Worm (Caenorhabditis elegans) whole organism, young adult: Measurements from ENCODE around the gene F55C10.4.
A peak's percentile ranks its signal among the peaks of the same experiment; 100 is the strongest.
"Not testable (repeated sequence)": the region's sequence is repeated elsewhere in the genome, so short reads cannot be mapped to it uniquely, and the experiment has no call there.

Experiments
- C06A6.2 ChIP-seq: fragments of 200-800 bp; sonication (Bioruptor generic); conservative IDR thresholded peaks from 2 replicates; pipeline ENCODE4 v1.3.6; 2022; ENCODE audit warnings: missing genetic modification characterization, missing compliant biosample characterization
- D2030.7 ChIP-seq: fragments of 200-800 bp; sonication (Bioruptor generic); IDR thresholded peaks from 2 replicates; pipeline ENCODE4 v1.3.6; 2022; ENCODE audit warnings: missing genetic modification reagents, missing genetic modification characterization, missing compliant biosample characterization
- F37B4.10 ChIP-seq: fragments of 200-800 bp; sonication (Bioruptor generic); IDR thresholded peaks from 2 replicates; pipeline ENCODE4 v1.3.6; 2022; ENCODE audit warnings: missing genetic modification characterization, missing compliant biosample characterization
- F52B5.7 ChIP-seq: sonication (generic microtip); optimal IDR thresholded peaks from 2 replicates; lab custom pipeline; 2016; ENCODE audit warnings: mild to moderate bottlenecking, missing genetic modification characterization, missing compliant biosample characterization
- F55B11.4 ChIP-seq: sonication (generic microtip); optimal IDR thresholded peaks from 2 replicates; lab custom pipeline; 2016; ENCODE audit warnings: missing compliant biosample characterization, missing genetic modification characterization, borderline replicate concordance; ENCODE audit not compliant: insufficient read depth
- F57C9.4 ChIP-seq: sonication (generic microtip); optimal IDR thresholded peaks from 2 replicates; lab custom pipeline; 2017; ENCODE audit warnings: mild to moderate bottlenecking, missing genetic modification characterization, missing compliant biosample characterization
- K11D2.4 ChIP-seq: fragments of 200-800 bp; sonication (Bioruptor generic); IDR thresholded peaks from 2 replicates; pipeline ENCODE4 v1.3.6; 2022; ENCODE audit warnings: missing genetic modification reagents, missing genetic modification characterization, missing compliant biosample characterization
- T26A5.8 ChIP-seq: sonication (generic microtip); optimal IDR thresholded peaks from 2 replicates; lab custom pipeline; 2016; ENCODE audit warnings: missing genetic modification characterization, missing compliant biosample characterization
- Y56A3A.18 ChIP-seq: fragments of 200-800 bp; sonication (Bioruptor generic); IDR thresholded peaks from 2 replicates; pipeline ENCODE4 v1.3.6; 2022; ENCODE audit warnings: missing genetic modification reagents, missing genetic modification characterization, missing compliant biosample characterization
- attf-5 ChIP-seq: fragments of 200-800 bp; sonication (Bioruptor generic); optimal IDR thresholded peaks from 2 replicates; lab custom pipeline; 2018; ENCODE audit warnings: mild to moderate bottlenecking, missing genetic modification characterization, missing compliant biosample characterization
- cebp-1 ChIP-seq, 2 experiments: fragments of 200-800 bp in 1 of 2; sonication (Bioruptor generic) in 1 of 2; sonication (generic microtip) in 1 of 2; IDR thresholded peaks in 1 of 2; optimal IDR thresholded peaks in 1 of 2; 2 replicates each; pipeline versions ENCODE4 v1.3.6 to Lab custom; 2017 to 2022; ENCODE audit warnings: missing compliant biosample characterization in 2 of 2, missing genetic modification characterization in 2 of 2, mild to moderate bottlenecking in 1 of 2, missing genetic modification reagents in 1 of 2, moderate library complexity in 1 of 2
- ceh-91 ChIP-seq: fragments of 200-800 bp; sonication (Bioruptor generic); IDR thresholded peaks from 2 replicates; pipeline ENCODE4 v1.3.6; 2022; ENCODE audit warnings: missing genetic modification reagents, missing genetic modification characterization, missing compliant biosample characterization
- hlh-26 ChIP-seq: fragments of 200-800 bp; sonication (Bioruptor generic); conservative IDR thresholded peaks from 2 replicates; pipeline ENCODE4 v1.3.6; 2022; ENCODE audit warnings: missing genetic modification reagents, missing genetic modification characterization, missing compliant biosample characterization
- hmg-20 ChIP-seq: fragments of 200-800 bp; sonication (Bioruptor generic); IDR thresholded peaks from 2 replicates; pipeline ENCODE4 v1.3.6; 2022; ENCODE audit warnings: missing genetic modification reagents, missing genetic modification characterization, missing compliant biosample characterization
- let-607 ChIP-seq, 2 experiments: fragments of 200-800 bp in 1 of 2; sonication (Bioruptor generic) in 1 of 2; sonication (generic microtip) in 1 of 2; optimal IDR thresholded peaks; 2 replicates each; lab custom pipeline; 2016 to 2018; ENCODE audit warnings: mild to moderate bottlenecking in 2 of 2, missing compliant biosample characterization in 2 of 2, missing genetic modification characterization in 2 of 2, moderate library complexity in 2 of 2, missing genotype in 1 of 2
- lin-26 ChIP-seq: fragments of 200-800 bp; sonication (Bioruptor generic); IDR thresholded peaks from 2 replicates; pipeline ENCODE4 v1.3.6; 2022; ENCODE audit warnings: missing genetic modification reagents, missing genetic modification characterization, missing compliant biosample characterization
- lin-40 ChIP-seq: sonication (generic microtip); optimal IDR thresholded peaks from 2 replicates; lab custom pipeline; 2016; ENCODE audit warnings: missing genetic modification characterization, mild to moderate bottlenecking, missing compliant biosample characterization, missing genotype, missing genetic modification reagents
- madf-10 ChIP-seq: sonication (generic microtip); optimal IDR thresholded peaks from 2 replicates; lab custom pipeline; 2016; ENCODE audit warnings: mild to moderate bottlenecking, missing genetic modification characterization, missing compliant biosample characterization
- mcd-1 ChIP-seq: fragments of 200-800 bp; sonication (Bioruptor generic); IDR thresholded peaks from 2 replicates; pipeline ENCODE4 v1.3.6; 2022; ENCODE audit warnings: missing genetic modification reagents, missing genetic modification characterization, missing compliant biosample characterization
- mel-28 ChIP-seq: sonication (generic microtip); optimal IDR thresholded peaks from 2 replicates; lab custom pipeline; 2016; ENCODE audit warnings: borderline replicate concordance, mild to moderate bottlenecking, missing genetic modification characterization, missing compliant biosample characterization
- nfyb-1 ChIP-seq: fragments of 200-800 bp; sonication (Bioruptor generic); IDR thresholded peaks from 2 replicates; pipeline ENCODE4 v1.3.6; 2022; ENCODE audit warnings: missing genetic modification reagents, missing genetic modification characterization, missing compliant biosample characterization
- nhr-80 ChIP-seq: sonication (generic microtip); optimal IDR thresholded peaks from 2 replicates; lab custom pipeline; 2016; ENCODE audit warnings: missing genetic modification characterization, missing compliant biosample characterization
- pbrm-1 ChIP-seq: fragments of 200-800 bp; sonication (Bioruptor generic); IDR thresholded peaks from 2 replicates; pipeline ENCODE4 v1.3.6; 2022; ENCODE audit warnings: missing genetic modification reagents, missing genetic modification characterization, missing compliant biosample characterization
- pha-4 ChIP-seq: fragments of 150-350 bp; sonication (generic microtip); optimal IDR thresholded peaks from 2 replicates; lab custom pipeline; 2014; ENCODE audit warnings: missing biosample characterization, missing genetic modification reagents, missing genetic modification characterization
- rpc-1 ChIP-seq, 2 experiments: fragments of 150-350 bp in 1 of 2; sonication (generic microtip) in 1 of 2; optimal IDR thresholded peaks; 2 replicates each; lab custom pipeline; 2014 to 2018; ENCODE audit warnings: missing biosample characterization in 1 of 2, missing genetic modification characterization in 1 of 2, missing genetic modification reagents in 1 of 2, missing genotype in 1 of 2
- snpc-1.1 ChIP-seq: sonication (generic microtip); optimal IDR thresholded peaks from 2 replicates; lab custom pipeline; 2017; ENCODE audit warnings: missing genetic modification characterization, mild to moderate bottlenecking, missing compliant biosample characterization, antibody characterized with exemption, moderate library complexity, missing genotype, missing genetic modification reagents; ENCODE audit not compliant: insufficient read depth
- snpc-1.3 ChIP-seq: sonication (generic microtip); optimal IDR thresholded peaks from 2 replicates; lab custom pipeline; 2017; ENCODE audit warnings: missing genetic modification characterization, mild to moderate bottlenecking, missing compliant biosample characterization, antibody characterized with exemption, moderate library complexity, missing genotype, missing genetic modification reagents; ENCODE audit not compliant: insufficient read depth
- tbx-9 ChIP-seq: sonication (generic microtip); optimal IDR thresholded peaks from 2 replicates; lab custom pipeline; 2016; ENCODE audit warnings: borderline replicate concordance, missing genetic modification characterization, inconsistent platforms, missing compliant biosample characterization
- ztf-25 ChIP-seq: fragments of 200-800 bp; sonication (Bioruptor generic); IDR thresholded peaks from 2 replicates; pipeline ENCODE4 v1.3.6; 2022; ENCODE audit warnings: missing genetic modification reagents, missing genetic modification characterization, missing compliant biosample characterization
- ztf-3 ChIP-seq: fragments of 200-800 bp; sonication (Bioruptor generic); optimal IDR thresholded peaks from 2 replicates; lab custom pipeline; 2018; ENCODE audit warnings: mild to moderate bottlenecking, missing genetic modification characterization, missing compliant biosample characterization
- ztf-6 ChIP-seq: fragments of 200-800 bp; sonication (Bioruptor generic); IDR thresholded peaks from 2 replicates; pipeline ENCODE4 v1.3.6; 2022; ENCODE audit warnings: missing genetic modification reagents, missing genetic modification characterization, missing compliant biosample characterization

Gene F55C10.4

DNA sequence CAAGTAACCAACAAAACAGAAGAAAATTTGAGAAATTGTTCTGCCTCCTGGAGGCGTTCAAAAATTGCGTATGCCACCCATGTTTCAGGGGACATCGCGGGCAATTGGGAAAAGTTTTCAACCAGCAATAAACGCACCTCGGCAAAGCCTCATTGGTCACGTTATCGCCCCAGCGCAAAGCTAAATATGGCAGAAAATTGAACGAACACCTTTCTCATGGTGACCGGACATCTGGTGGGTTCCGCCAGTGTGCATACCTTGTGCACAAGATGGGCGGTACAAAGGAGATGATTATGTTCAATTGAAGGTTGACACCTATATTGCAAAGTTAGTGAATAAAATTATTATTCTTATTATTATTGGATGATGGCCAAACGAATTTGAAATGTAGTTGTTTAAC is 4.5 kb downstream of the F55C10.4 start (continued):
- TF ChIP-seq pbrm-1 (GFP tag; lab: Robert Waterston, UW), result peak; percentile 52; the same call in 1 of the 2 replicates

DNA sequence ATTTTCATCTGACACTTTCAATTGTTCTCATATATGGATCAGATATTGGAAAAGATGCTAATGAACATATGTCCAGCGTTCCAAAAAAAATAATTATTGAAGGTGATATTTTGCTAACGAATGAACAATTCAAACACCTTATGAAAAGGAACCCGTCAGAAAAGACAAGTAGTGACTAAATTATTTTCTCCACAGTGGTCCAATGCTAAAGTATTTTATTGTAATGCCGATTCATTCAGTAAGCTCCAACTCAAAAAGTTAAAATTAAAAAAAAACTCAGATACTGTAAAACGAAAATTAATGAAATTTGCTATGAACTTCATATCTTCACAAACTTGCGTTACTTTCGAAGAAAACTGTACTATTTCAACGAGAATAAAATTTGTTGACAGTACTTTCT is 5.5 kb downstream of the F55C10.4 start, which contains the start of gene nas-16:
Gene nas-16, plus strand, starts transcription at position 301 of the 400 bp plus-strand sequence.
- no peak for TF ChIP-seq hlh-26 (GFP tag; lab: Robert Waterston, UW)
- no peak for TF ChIP-seq K11D2.4 (GFP tag; lab: Robert Waterston, UW)
- no peak for TF ChIP-seq T26A5.8
- no peak for TF ChIP-seq ztf-3
- no peak for TF ChIP-seq F57C9.4
- no peak for TF ChIP-seq rpc-1 (optimal IDR thresholded peaks at IDR 0.05; lab: Kevin White, UChicago)
- no peak for TF ChIP-seq rpc-1 (tag; optimal IDR thresholded peaks at IDR 0.05; lab: Kevin White, UChicago)
- no peak for TF ChIP-seq ztf-6 (GFP tag; lab: Robert Waterston, UW)
- no peak for TF ChIP-seq mel-28 (tag; lab: Kevin White, UChicago)
- TF ChIP-seq F37B4.10, result no peak
- TF ChIP-seq mcd-1 (GFP tag; lab: Robert Waterston, UW), result no peak
- no peak for TF ChIP-seq madf-10 (tag; lab: Kevin White, UChicago)
- no peak for TF ChIP-seq ceh-91 (GFP tag; lab: Robert Waterston, UW)
- TF ChIP-seq hmg-20 (GFP tag; lab: Robert Waterston, UW), result no peak
- TF ChIP-seq nfyb-1 (GFP tag; lab: Robert Waterston, UW), result no peak

DNA sequence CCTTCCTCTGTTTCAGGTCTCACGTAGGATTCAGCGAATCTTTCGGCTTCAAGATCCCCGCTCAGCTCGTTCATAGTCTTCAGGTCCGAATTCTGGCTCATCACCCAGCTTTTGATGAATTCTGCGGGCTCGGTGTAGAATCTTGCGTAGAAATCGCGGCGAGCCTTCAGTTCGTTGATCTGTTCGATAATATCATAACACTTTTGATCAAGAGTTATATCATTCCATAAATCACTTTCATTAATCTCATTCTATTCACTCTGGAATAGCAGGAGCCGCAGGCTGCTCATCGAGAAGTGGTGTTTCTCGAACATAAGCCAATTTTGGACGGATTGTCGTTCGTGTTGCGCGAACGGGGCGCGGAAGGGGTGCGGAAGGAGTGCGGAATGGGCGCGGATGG is 8.5 kb downstream of the F55C10.4 start, which contains the start of gene K03B8.4:
Gene K03B8.4, minus strand, starts transcription at position 101 of the 400 bp plus-strand sequence.
- not testable (repeated sequence) for TF ChIP-seq D2030.7 (GFP tag; lab: Robert Waterston, UW); lin-26 (GFP tag; lab: Robert Waterston, UW); snpc-1.1

DNA sequence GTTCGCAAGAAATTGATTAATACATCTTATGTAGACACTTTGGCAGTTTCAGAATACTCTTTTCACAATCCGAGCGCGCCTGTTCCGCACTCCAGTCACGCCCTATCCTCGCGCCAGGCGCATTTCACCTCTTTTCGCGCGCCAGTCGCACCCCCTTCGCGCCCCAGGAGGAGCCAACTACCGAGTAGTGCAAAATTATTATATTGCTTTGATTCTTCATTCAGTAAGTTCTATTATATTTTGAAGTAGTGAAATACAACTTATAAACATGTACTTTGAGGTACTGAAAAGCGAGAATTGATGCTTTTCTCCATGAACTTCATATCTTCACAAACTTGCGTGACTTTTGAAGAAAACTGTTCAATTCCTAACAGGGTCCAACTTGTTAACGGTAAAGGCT is 9.6 kb downstream of the F55C10.4 start, which contains the start of gene nas-18:
Gene nas-18, plus strand, starts transcription at position 301 of the 400 bp plus-strand sequence.
- not testable (repeated sequence) for TF ChIP-seq ztf-25 (GFP tag; lab: Robert Waterston, UW); C06A6.2; F37B4.10

DNA sequence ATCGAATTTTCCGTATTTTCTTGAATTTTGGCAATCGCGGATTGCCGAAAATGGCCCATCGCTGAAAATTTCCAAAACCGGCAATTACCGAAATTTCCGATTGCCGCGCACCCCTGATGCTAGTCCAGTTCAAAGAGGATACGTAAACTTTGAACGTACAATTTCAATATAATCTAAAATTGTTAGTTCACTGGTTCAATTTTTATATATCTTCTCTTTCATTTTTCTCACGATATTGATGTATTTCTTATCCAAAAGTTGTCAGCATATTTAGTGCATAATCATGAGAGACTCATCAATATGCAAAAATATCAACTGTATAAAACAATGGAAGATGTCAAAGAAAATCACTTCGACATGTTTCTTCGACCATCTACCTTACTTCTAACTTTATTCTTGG is 12.1 kb downstream of the F55C10.4 start, which contains the start of gene nas-17:
Gene nas-17, plus strand, starts transcription at position 301 of the 400 bp plus-strand sequence.
- no peak for TF ChIP-seq attf-5 (GFP tag; lab: Kevin White, UChicago)
- no peak for TF ChIP-seq F52B5.7 (tag; lab: Kevin White, UChicago)
- no peak for TF ChIP-seq snpc-1.3 (tag; lab: Kevin White, UChicago)
- no peak for TF ChIP-seq pha-4 (tag; lab: Kevin White, UChicago)
- TF ChIP-seq Y56A3A.18 (GFP tag; lab: Robert Waterston, UW), result no peak
- no peak for TF ChIP-seq let-607 (tag; optimal IDR thresholded peaks at IDR 0.05; lab: Kevin White, UChicago)
- TF ChIP-seq tbx-9 (tag; lab: Kevin White, UChicago), result no peak
- no peak for TF ChIP-seq cebp-1 (GFP tag; IDR thresholded peaks at IDR 0.05; lab: Robert Waterston, UW)
- no peak for TF ChIP-seq cebp-1 (tag; optimal IDR thresholded peaks at IDR 0.05; lab: Kevin White, UChicago)
- no peak for TF ChIP-seq rpc-1 (optimal IDR thresholded peaks at IDR 0.05; lab: Kevin White, UChicago)
- TF ChIP-seq rpc-1 (tag; optimal IDR thresholded peaks at IDR 0.05; lab: Kevin White, UChicago), result no peak
- no peak for TF ChIP-seq nhr-80 (tag; lab: Kevin White, UChicago)
- TF ChIP-seq lin-40 (tag; lab: Kevin White, UChicago), result no peak
- no peak for TF ChIP-seq F55B11.4 (tag; lab: Kevin White, UChicago)
